Worm (Caenorhabditis elegans) whole organism, mixed stage, embryonic: ENCODE results near the gene mrpl-45.

Source experiments
- M03D4.4 ChIP-seq: sonication (generic microtip); optimal IDR thresholded peaks from 2 replicates; lab custom pipeline; 2017; ENCODE audit warnings: mild to moderate bottlenecking, missing genetic modification characterization, missing compliant biosample characterization
- bed-3 ChIP-seq: fragments of 200-800 bp; sonication (Bioruptor generic); optimal IDR thresholded peaks from 3 replicates; lab custom pipeline; 2018; ENCODE audit warnings: mild to moderate bottlenecking, missing genetic modification characterization, moderate library complexity, missing compliant biosample characterization
- blmp-1 ChIP-seq: fragments of 150-350 bp; optimal IDR thresholded peaks from 2 replicates; lab custom pipeline; 2014; ENCODE audit warnings: missing biosample characterization, missing genetic modification characterization
- ceh-43 ChIP-seq: fragments of 200-800 bp; sonication (Bioruptor generic); optimal IDR thresholded peaks from 2 replicates; lab custom pipeline; 2018; ENCODE audit warnings: mild to moderate bottlenecking, missing genetic modification characterization, moderate library complexity, missing compliant biosample characterization
- ceh-83 ChIP-seq: fragments of 200-800 bp; sonication (Bioruptor generic); optimal IDR thresholded peaks from 2 replicates; lab custom pipeline; 2018; ENCODE audit warnings: mild to moderate bottlenecking, missing genetic modification characterization, missing compliant biosample characterization
- ces-1 ChIP-seq: fragments of 150-350 bp; optimal IDR thresholded peaks from 2 replicates; lab custom pipeline; 2014; ENCODE audit warnings: missing biosample characterization, missing genetic modification reagents, missing genetic modification characterization
- cnd-1 ChIP-seq: fragments of 200-800 bp; sonication (Bioruptor generic); optimal IDR thresholded peaks from 2 replicates; lab custom pipeline; 2018; ENCODE audit warnings: mild to moderate bottlenecking, missing genetic modification characterization, missing compliant biosample characterization
- drap-1 ChIP-seq: fragments of 200-800 bp; sonication (Bioruptor generic); optimal IDR thresholded peaks from 3 replicates; lab custom pipeline; 2018; ENCODE audit warnings: mild to moderate bottlenecking, missing genetic modification characterization, missing compliant biosample characterization
- elt-3 ChIP-seq: fragments of 150-350 bp; optimal IDR thresholded peaks from 2 replicates; lab custom pipeline; 2014; ENCODE audit warnings: missing biosample characterization, missing genetic modification characterization
- flh-1 ChIP-seq: fragments of 200-800 bp; sonication (Bioruptor generic); optimal IDR thresholded peaks from 2 replicates; lab custom pipeline; 2018; ENCODE audit warnings: mild to moderate bottlenecking, missing genetic modification characterization, moderate library complexity, missing compliant biosample characterization
- ham-2 ChIP-seq: fragments of 200-800 bp; sonication (Bioruptor generic); optimal IDR thresholded peaks from 2 replicates; lab custom pipeline; 2018; ENCODE audit warnings: mild to moderate bottlenecking, missing genetic modification characterization, missing compliant biosample characterization
- hlh-1 ChIP-seq: fragments of 150-350 bp; optimal IDR thresholded peaks from 2 replicates; lab custom pipeline; 2014; ENCODE audit warnings: missing biosample characterization, missing genetic modification reagents, missing genetic modification characterization
- lin-13 ChIP-seq: fragments of 150-350 bp; optimal IDR thresholded peaks from 2 replicates; lab custom pipeline; 2014; ENCODE audit warnings: missing biosample characterization, missing genetic modification characterization
- mab-5 ChIP-seq: fragments of 150-350 bp; optimal IDR thresholded peaks from 2 replicates; lab custom pipeline; 2014; ENCODE audit warnings: missing biosample characterization, missing genetic modification characterization
- mep-1 ChIP-seq: fragments of 150-350 bp; optimal IDR thresholded peaks from 2 replicates; lab custom pipeline; 2017; ENCODE audit warnings: missing biosample characterization, missing genetic modification reagents, missing genetic modification characterization, inconsistent platforms
- mls-2 ChIP-seq: sonication (generic microtip); optimal IDR thresholded peaks from 2 replicates; lab custom pipeline; 2016; ENCODE audit warnings: mild to moderate bottlenecking, missing genetic modification characterization, moderate library complexity, missing compliant biosample characterization
- nhr-12 ChIP-seq: fragments of 150-350 bp; optimal IDR thresholded peaks from 2 replicates; lab custom pipeline; 2014; ENCODE audit warnings: missing biosample characterization, missing genetic modification characterization
- nhr-2 ChIP-seq: fragments of 150-350 bp; optimal IDR thresholded peaks from 2 replicates; lab custom pipeline; 2014; ENCODE audit warnings: missing biosample characterization, missing genetic modification characterization
- nhr-237 ChIP-seq: fragments of 150-350 bp; optimal IDR thresholded peaks from 2 replicates; lab custom pipeline; 2014; ENCODE audit warnings: missing biosample characterization, missing genetic modification characterization
- nhr-28 ChIP-seq: fragments of 150-350 bp; optimal IDR thresholded peaks from 2 replicates; lab custom pipeline; 2014; ENCODE audit warnings: missing biosample characterization, missing genetic modification characterization
- nhr-76 ChIP-seq: sonication (generic microtip); optimal IDR thresholded peaks from 2 replicates; lab custom pipeline; 2017; ENCODE audit warnings: missing biosample characterization, missing genetic modification characterization
- pha-4 ChIP-seq: fragments of 150-350 bp; optimal IDR thresholded peaks from 2 replicates; lab custom pipeline; 2018; ENCODE audit warnings: missing biosample characterization, missing genetic modification reagents, missing genetic modification characterization
- sem-2 ChIP-seq: fragments of 200-800 bp; sonication (Bioruptor generic); optimal IDR thresholded peaks from 2 replicates; lab custom pipeline; 2018; ENCODE audit warnings: mild to moderate bottlenecking, missing genetic modification characterization, missing compliant biosample characterization
- snpc-4 ChIP-seq: fragments of 150-350 bp; optimal IDR thresholded peaks from 2 replicates; lab custom pipeline; 2014; ENCODE audit warnings: missing biosample characterization, missing genetic modification characterization
- sptf-1 ChIP-seq: sonication (generic microtip); optimal IDR thresholded peaks from 2 replicates; lab custom pipeline; 2017; ENCODE audit warnings: mild to moderate bottlenecking, missing genetic modification characterization, moderate library complexity, missing compliant biosample characterization
- unc-120 ChIP-seq: sonication (generic microtip); optimal IDR thresholded peaks from 2 replicates; lab custom pipeline; 2017; ENCODE audit warnings: missing genetic modification characterization, missing compliant biosample characterization; ENCODE audit not compliant: poor library complexity, severe bottlenecking
- unc-39 ChIP-seq: fragments of 150-350 bp; optimal IDR thresholded peaks from 2 replicates; lab custom pipeline; 2014; ENCODE audit warnings: missing biosample characterization, missing genetic modification characterization
- zip-8 ChIP-seq: fragments of 150-350 bp; optimal IDR thresholded peaks from 2 replicates; lab custom pipeline; 2014; ENCODE audit warnings: missing biosample characterization, missing genetic modification characterization
- ztf-11 ChIP-seq: fragments of 150-350 bp; optimal IDR thresholded peaks from 2 replicates; lab custom pipeline; 2014; ENCODE audit warnings: missing biosample characterization, missing genetic modification characterization

The mrpl-45 gene

ce11 chrIII:1210638-1211037 lies 8.8 kb upstream of the mrpl-45 start:
- TF ChIP-seq ztf-11 (tag; lab: Kevin White, UChicago) (no peak), ham-2 (GFP tag; lab: Kevin White, UChicago) (no peak), unc-39 (tag; lab: Kevin White, UChicago) (no peak), nhr-76 (tag; lab: Kevin White, UChicago) (no peak), flh-1 (no peak), snpc-4 (no peak), ces-1 (GFP tag; lab: Kevin White, UChicago) (no peak), nhr-2 (no peak), M03D4.4 (no peak), hlh-1 (tag; lab: Kevin White, UChicago) (no peak), nhr-237 (tag; lab: Kevin White, UChicago) (no peak)

ce11 chrIII:1207852-1208251 lies 6.0 kb upstream of the mrpl-45 start, which contains the start of gene orc-3:
TSS of gene orc-3 (plus strand) at chrIII:1208133.
- TF ChIP-seq snpc-4 (no peak), lin-13 (no peak), ceh-43 (GFP tag; lab: Kevin White, UChicago) (no peak), ces-1 (GFP tag; lab: Kevin White, UChicago) (peak; percentile 40), ceh-83 (GFP tag; lab: Kevin White, UChicago) (peak; percentile 56)
- TF ChIP-seq, all 35 proteins: peak for 2

ce11 chrIII:1207027-1207426 lies 5.2 kb upstream of the mrpl-45 start:
- TF ChIP-seq bed-3 (GFP tag; lab: Kevin White, UChicago) (no peak), unc-120 (tag; lab: Kevin White, UChicago) (no peak), nhr-76 (tag; lab: Kevin White, UChicago) (no peak), nhr-12 (tag; lab: Kevin White, UChicago) (no peak), drap-1 (no peak), mls-2 (no peak), nhr-28 (no peak), pha-4 (tag; lab: Kevin White, UChicago) (no peak), mep-1 (tag; lab: Kevin White, UChicago) (no peak), lin-13 (no peak), sptf-1 (tag; lab: Kevin White, UChicago) (no peak), nhr-237 (tag; lab: Kevin White, UChicago) (no peak), elt-3 (no peak), ham-2 (GFP tag; lab: Kevin White, UChicago) (no peak), cnd-1 (tag; lab: Kevin White, UChicago) (no peak), snpc-4 (no peak), ceh-43 (GFP tag; lab: Kevin White, UChicago) (no peak), blmp-1 (tag; lab: Kevin White, UChicago) (no peak)
- TF ChIP-seq, all 35 proteins: peak for 0

- TF ChIP-seq flh-1 (no peak), ces-1 (GFP tag; lab: Kevin White, UChicago) (no peak), bed-3 (GFP tag; lab: Kevin White, UChicago) (no peak), cnd-1 (tag; lab: Kevin White, UChicago) (no peak), mls-2 (no peak)
Observed at ce11 chrIII:1206331-1206730, 4.5 kb upstream of the mrpl-45 start.

- no peak for TF ChIP-seq ces-1 (GFP tag; lab: Kevin White, UChicago)
- no peak for TF ChIP-seq drap-1
- TF ChIP-seq zip-8 (tag; lab: Kevin White, UChicago) = no peak
- TF ChIP-seq ztf-11 (tag; lab: Kevin White, UChicago) = no peak
- TF ChIP-seq M03D4.4 = no peak
- TF ChIP-seq, all 35 proteins: peak for 0
Observed at ce11 chrIII:1205421-1205820, 3.6 kb upstream of the mrpl-45 start.

- TF ChIP-seq sem-2 (no peak), pha-4 (tag; lab: Kevin White, UChicago) (no peak), unc-39 (tag; lab: Kevin White, UChicago) (no peak)
Observed at ce11 chrIII:1196192-1196591, 5.6 kb downstream of the mrpl-45 start, which contains the start of gene dss-1. TSS of gene dss-1 (minus strand) at chrIII:1196292.

ce11 chrIII:1193326-1193862 lies 8.4 kb downstream of the mrpl-45 start, which contains the start of gene Y119D3B.14:
TSS of gene Y119D3B.14 (minus strand) at chrIII:1193812.
- TF ChIP-seq ztf-11 (tag; lab: Kevin White, UChicago) (no peak), hlh-1 (tag; lab: Kevin White, UChicago) (no peak), mab-5 (no peak), snpc-4 (no peak), nhr-12 (tag; lab: Kevin White, UChicago) (no peak), zip-8 (tag; lab: Kevin White, UChicago) (no peak), nhr-76 (tag; lab: Kevin White, UChicago) (no peak), ceh-43 (GFP tag; lab: Kevin White, UChicago) (no peak), blmp-1 (tag; lab: Kevin White, UChicago) (no peak), ces-1 (GFP tag; lab: Kevin White, UChicago) (no peak), ham-2 (GFP tag; lab: Kevin White, UChicago) (no peak), nhr-237 (tag; lab: Kevin White, UChicago) (no peak), cnd-1 (tag; lab: Kevin White, UChicago) (no peak)
